Worm (Caenorhabditis elegans) whole organism, early embryonic: ENCODE data around the gene Y73B6BL.27.

Source experiments
- B0310.2 ChIP-seq: sonication (generic microtip); optimal IDR thresholded peaks from 2 replicates; lab custom pipeline; 2016; ENCODE audit warnings: mild to moderate bottlenecking, missing genetic modification characterization, missing compliant biosample characterization
- F13C5.2 ChIP-seq: sonication (generic microtip); optimal IDR thresholded peaks from 2 replicates; lab custom pipeline; 2017; ENCODE audit warnings: mild to moderate bottlenecking, missing genetic modification characterization, inconsistent platforms, missing compliant biosample characterization
- aly-1 ChIP-seq: sonication (generic microtip); optimal IDR thresholded peaks from 2 replicates; lab custom pipeline; 2016; ENCODE audit warnings: missing genetic modification characterization, missing compliant biosample characterization
- ama-1 ChIP-seq: fragments of 150-350 bp; optimal IDR thresholded peaks from 2 replicates; lab custom pipeline; 2014
- ceh-13 ChIP-seq: fragments of 200-800 bp; sonication (Bioruptor generic); optimal IDR thresholded peaks from 2 replicates; lab custom pipeline; 2018; ENCODE audit warnings: mild to moderate bottlenecking, missing genetic modification characterization, missing compliant biosample characterization
- ceh-36 ChIP-seq: sonication (generic microtip); optimal IDR thresholded peaks from 2 replicates; lab custom pipeline; 2016; ENCODE audit warnings: missing genetic modification characterization, inconsistent platforms, missing compliant biosample characterization
- ets-7 ChIP-seq: sonication (generic microtip); optimal IDR thresholded peaks from 2 replicates; lab custom pipeline; 2016; ENCODE audit warnings: missing genotype, missing genetic modification characterization, missing compliant biosample characterization
- flt-1 ChIP-seq: fragments of 200-800 bp; sonication (Bioruptor generic); IDR thresholded peaks from 2 replicates; pipeline ENCODE4 v1.3.6; 2022; ENCODE audit warnings: missing genetic modification characterization, missing compliant biosample characterization
- hmbx-1 ChIP-seq: sonication (generic microtip); optimal IDR thresholded peaks from 2 replicates; lab custom pipeline; 2016; ENCODE audit warnings: mild to moderate bottlenecking, missing genetic modification characterization, missing compliant biosample characterization
- hmg-4 ChIP-seq: fragments of 200-800 bp; sonication (Bioruptor generic); optimal IDR thresholded peaks from 2 replicates; lab custom pipeline; 2018; ENCODE audit warnings: mild to moderate bottlenecking, missing genetic modification characterization, missing compliant biosample characterization
- hnd-1 ChIP-seq: sonication (generic microtip); optimal IDR thresholded peaks from 2 replicates; lab custom pipeline; 2016; ENCODE audit warnings: missing genetic modification characterization, missing compliant biosample characterization
- pes-1 ChIP-seq: fragments of 200-800 bp; sonication (Bioruptor generic); IDR thresholded peaks from 2 replicates; pipeline ENCODE4 v1.3.6; 2022; ENCODE audit warnings: missing genetic modification reagents, missing genetic modification characterization, missing compliant biosample characterization
- scrt-1 ChIP-seq: fragments of 200-800 bp; sonication (Bioruptor generic); IDR thresholded peaks from 2 replicates; pipeline ENCODE4 v1.3.6; 2022; ENCODE audit warnings: missing genetic modification characterization, missing compliant biosample characterization
- sea-1 ChIP-seq: fragments of 200-800 bp; sonication (Bioruptor generic); conservative IDR thresholded peaks from 2 replicates; pipeline ENCODE4 v1.3.6; 2022; ENCODE audit warnings: missing genetic modification characterization, missing compliant biosample characterization
- tbx-11 ChIP-seq: fragments of 200-800 bp; sonication (Bioruptor generic); IDR thresholded peaks from 2 replicates; pipeline ENCODE4 v1.3.6; 2022; ENCODE audit warnings: missing genetic modification characterization, missing compliant biosample characterization
- tbx-37 ChIP-seq: fragments of 200-800 bp; sonication (Bioruptor generic); conservative IDR thresholded peaks from 2 replicates; pipeline ENCODE4 v1.3.6; 2022; ENCODE audit warnings: missing genetic modification reagents, missing genetic modification characterization, missing compliant biosample characterization
- tra-4 ChIP-seq: sonication (generic microtip); optimal IDR thresholded peaks from 2 replicates; lab custom pipeline; 2017; ENCODE audit warnings: missing genetic modification characterization, missing compliant biosample characterization

Y73B6BL.27 gene

DNA sequence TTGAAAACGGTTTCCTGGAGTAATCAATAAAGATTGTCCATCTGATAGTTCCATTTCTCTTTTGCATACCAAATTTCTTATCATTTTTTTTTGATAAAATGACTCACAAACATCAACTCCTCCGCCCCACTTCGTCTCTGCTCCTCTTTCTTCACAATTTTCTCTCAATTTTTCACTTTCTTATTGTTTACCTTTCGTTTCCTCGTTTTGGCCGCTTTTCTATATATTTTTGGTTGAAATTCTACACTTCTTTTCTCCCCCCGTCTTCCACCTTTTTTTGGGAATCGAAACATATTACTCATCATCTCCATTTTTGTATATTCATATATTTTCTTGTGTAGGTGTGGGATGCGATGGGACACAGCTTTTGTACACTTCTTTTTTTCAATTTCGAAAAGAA is 29.7 kb upstream of the Y73B6BL.27 start:
- TF ChIP-seq F13C5.2 = no peak
- TF ChIP-seq B0310.2 (tag; lab: Kevin White, UChicago) = no peak
- no peak for TF ChIP-seq aly-1 (tag; lab: Kevin White, UChicago)
- TF ChIP-seq tra-4 (tag; lab: Kevin White, UChicago) = no peak
- TF ChIP-seq ceh-13 (GFP tag; lab: Kevin White, UChicago) = no peak
- TF ChIP-seq hnd-1 = no peak
- TF ChIP-seq pes-1 (GFP tag; lab: Robert Waterston, UW) = no peak
- TF ChIP-seq ama-1 (lab: Kevin White, UChicago) = no peak
- TF ChIP-seq hmg-4 = no peak
- TF ChIP-seq flt-1 = no peak
- no peak for TF ChIP-seq tbx-11 (GFP tag; lab: Robert Waterston, UW)
- TF ChIP-seq ets-7 (tag; lab: Kevin White, UChicago) = no peak
- no peak for TF ChIP-seq scrt-1 (GFP tag; lab: Robert Waterston, UW)
- no peak for TF ChIP-seq ceh-36 (tag; lab: Kevin White, UChicago)

DNA sequence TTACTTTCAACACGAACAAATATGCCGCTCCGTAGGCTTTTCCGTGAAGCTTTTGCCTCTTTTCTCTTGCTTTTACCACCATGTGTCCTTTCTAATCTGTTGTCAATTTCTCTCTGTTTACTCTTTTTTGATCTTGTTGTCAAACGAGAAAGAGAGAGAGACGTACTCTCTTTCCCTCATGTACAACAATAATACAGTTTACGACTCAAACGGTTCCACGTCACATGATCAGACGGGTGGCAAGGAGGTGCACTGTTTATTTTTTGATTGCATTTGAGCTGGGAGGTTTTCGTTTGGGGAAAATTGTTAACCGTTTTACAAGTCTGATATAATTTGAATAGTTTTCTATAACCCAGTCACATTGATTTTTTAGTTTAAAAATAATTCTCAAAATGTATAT is 27.8 kb upstream of the Y73B6BL.27 start:
- TF ChIP-seq ceh-36 (tag; lab: Kevin White, UChicago) = no peak
- no peak for TF ChIP-seq tra-4 (tag; lab: Kevin White, UChicago)
- no peak for TF ChIP-seq flt-1
- no peak for TF ChIP-seq hmg-4
- no peak for TF ChIP-seq hmbx-1 (tag; lab: Kevin White, UChicago)
- TF ChIP-seq ceh-13 (GFP tag; lab: Kevin White, UChicago) = no peak
- TF ChIP-seq tbx-11 (GFP tag; lab: Robert Waterston, UW) = no peak

ce11 chrIV:6500433-6500832 is 27.4 kb upstream of the Y73B6BL.27 start:
- TF ChIP-seq hnd-1 (no peak), ama-1 (lab: Kevin White, UChicago) (no peak), sea-1 (GFP tag; lab: Robert Waterston, UW) (no peak), tra-4 (tag; lab: Kevin White, UChicago) (no peak), flt-1 (no peak), B0310.2 (tag; lab: Kevin White, UChicago) (no peak), hmbx-1 (tag; lab: Kevin White, UChicago) (no peak), F13C5.2 (no peak), tbx-37 (no peak), ceh-13 (GFP tag; lab: Kevin White, UChicago) (no peak), aly-1 (tag; lab: Kevin White, UChicago) (no peak), hmg-4 (no peak), ceh-36 (tag; lab: Kevin White, UChicago) (no peak), pes-1 (GFP tag; lab: Robert Waterston, UW) (no peak), ets-7 (tag; lab: Kevin White, UChicago) (no peak), scrt-1 (GFP tag; lab: Robert Waterston, UW) (no peak), tbx-11 (GFP tag; lab: Robert Waterston, UW) (no peak)

- no peak for TF ChIP-seq tbx-11 (GFP tag; lab: Robert Waterston, UW)
- TF ChIP-seq ets-7 (tag; lab: Kevin White, UChicago) = no peak
- TF ChIP-seq tbx-37 = no peak
- no peak for TF ChIP-seq hmg-4
- no peak for TF ChIP-seq hnd-1
- TF ChIP-seq hmbx-1 (tag; lab: Kevin White, UChicago) = no peak
- TF ChIP-seq pes-1 (GFP tag; lab: Robert Waterston, UW) = no peak
- no peak for TF ChIP-seq flt-1
- no peak for TF ChIP-seq tra-4 (tag; lab: Kevin White, UChicago)
- no peak for TF ChIP-seq ceh-13 (GFP tag; lab: Kevin White, UChicago)
- TF ChIP-seq ama-1 (lab: Kevin White, UChicago) = no peak
- no peak for TF ChIP-seq ceh-36 (tag; lab: Kevin White, UChicago)
These were observed 23.1 kb upstream of the Y73B6BL.27 start for ce11 chrIV:6496103-6496502.

ce11 chrIV:6493299-6493698 is 20.3 kb upstream of the Y73B6BL.27 start, which contains the start of gene Y73B6BL.44:
Gene Y73B6BL.44 (plus strand): TSS chrIV:6493599.
- TF ChIP-seq tbx-11 (GFP tag; lab: Robert Waterston, UW) (no peak), hmbx-1 (tag; lab: Kevin White, UChicago) (no peak), hmg-4 (no peak), ama-1 (lab: Kevin White, UChicago) (no peak), F13C5.2 (no peak), ceh-13 (GFP tag; lab: Kevin White, UChicago) (no peak), sea-1 (GFP tag; lab: Robert Waterston, UW) (no peak), tra-4 (tag; lab: Kevin White, UChicago) (no peak)

DNA sequence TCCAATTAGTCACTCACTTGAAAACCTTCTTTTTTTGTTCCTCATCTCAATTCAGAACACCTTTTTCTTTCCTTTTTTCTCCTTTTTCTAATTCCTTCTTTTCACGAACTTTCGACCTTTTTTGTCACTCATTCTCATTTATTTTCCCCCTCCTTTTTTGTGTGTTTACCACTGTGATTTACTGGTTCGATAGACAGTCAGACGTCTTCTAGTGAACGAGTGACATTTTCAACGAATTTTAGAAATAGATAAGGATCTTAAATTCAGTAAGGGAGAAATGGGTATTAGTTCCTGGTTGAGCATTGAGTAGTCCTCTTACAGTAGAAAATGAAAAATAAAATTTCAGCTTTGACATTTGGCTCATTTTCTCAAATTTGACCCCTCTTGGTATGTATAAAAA is 18.9 kb upstream of the Y73B6BL.27 start:
- no peak for TF ChIP-seq ets-7 (tag; lab: Kevin White, UChicago)
- no peak for TF ChIP-seq hmbx-1 (tag; lab: Kevin White, UChicago)
- no peak for TF ChIP-seq aly-1 (tag; lab: Kevin White, UChicago)
- no peak for TF ChIP-seq flt-1
- no peak for TF ChIP-seq tbx-11 (GFP tag; lab: Robert Waterston, UW)
- no peak for TF ChIP-seq sea-1 (GFP tag; lab: Robert Waterston, UW)
- no peak for TF ChIP-seq ceh-13 (GFP tag; lab: Kevin White, UChicago)
- TF ChIP-seq scrt-1 (GFP tag; lab: Robert Waterston, UW) = no peak
- TF ChIP-seq pes-1 (GFP tag; lab: Robert Waterston, UW) = no peak
- no peak for TF ChIP-seq tra-4 (tag; lab: Kevin White, UChicago)
- no peak for TF ChIP-seq hmg-4
- no peak for TF ChIP-seq ceh-36 (tag; lab: Kevin White, UChicago)

DNA sequence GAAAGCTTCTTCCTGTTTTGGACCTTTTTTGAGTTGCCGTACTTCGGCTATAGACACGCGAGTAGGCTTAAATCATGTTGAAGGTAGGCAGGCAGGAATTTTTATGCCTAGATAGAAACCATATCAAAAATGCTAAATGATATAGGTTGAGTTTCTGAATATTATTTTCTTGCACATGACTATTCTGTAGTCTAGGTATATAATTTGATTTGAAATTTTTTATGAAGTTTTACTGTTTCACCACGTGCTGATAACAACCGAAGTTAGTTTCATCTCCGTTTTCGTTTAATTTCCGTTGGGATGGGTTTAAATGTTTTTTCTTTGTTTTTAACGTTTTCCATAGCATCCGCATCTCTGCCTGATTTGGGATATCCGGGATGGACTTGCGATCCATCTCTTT is 14.0 kb upstream of the Y73B6BL.27 start, which contains the start of gene Y73B6BL.37:
Gene Y73B6BL.37 (plus strand): TSS at position 301 of the 400 bp plus-strand sequence.
- TF ChIP-seq tbx-11 (GFP tag; lab: Robert Waterston, UW) (no peak), scrt-1 (GFP tag; lab: Robert Waterston, UW) (no peak), ets-7 (tag; lab: Kevin White, UChicago) (no peak), ama-1 (lab: Kevin White, UChicago) (no peak), tbx-37 (no peak), ceh-36 (tag; lab: Kevin White, UChicago) (no peak), hmbx-1 (tag; lab: Kevin White, UChicago) (no peak), F13C5.2 (no peak), tra-4 (tag; lab: Kevin White, UChicago) (no peak), ceh-13 (GFP tag; lab: Kevin White, UChicago) (no peak), hnd-1 (no peak), pes-1 (GFP tag; lab: Robert Waterston, UW) (no peak), aly-1 (tag; lab: Kevin White, UChicago) (no peak), sea-1 (GFP tag; lab: Robert Waterston, UW) (no peak), B0310.2 (tag; lab: Kevin White, UChicago) (no peak), hmg-4 (no peak), flt-1 (no peak)
